Worm (Caenorhabditis elegans) whole organism, young adult: ENCODE measurements around the gene T05H10.4.
A peak's percentile ranks its signal among the peaks of the same experiment; 100 is the strongest.

Experiments
- C06A6.2 ChIP-seq: fragments of 200-800 bp; sonication (Bioruptor generic); conservative IDR thresholded peaks from 2 replicates; pipeline ENCODE4 v1.3.6; 2022; ENCODE audit warnings: missing genetic modification characterization, missing compliant biosample characterization
- F39B2.1 ChIP-seq: fragments of 200-800 bp; sonication (Bioruptor generic); IDR thresholded peaks from 2 replicates; pipeline ENCODE4 v1.3.6; 2022; ENCODE audit warnings: missing genetic modification reagents, missing genetic modification characterization, missing compliant biosample characterization
- K11D2.4 ChIP-seq: fragments of 200-800 bp; sonication (Bioruptor generic); IDR thresholded peaks from 2 replicates; pipeline ENCODE4 v1.3.6; 2022; ENCODE audit warnings: missing genetic modification reagents, missing genetic modification characterization, missing compliant biosample characterization
- Y67H2A.10 ChIP-seq: fragments of 200-800 bp; sonication (Bioruptor generic); conservative IDR thresholded peaks from 2 replicates; pipeline ENCODE4 v1.3.6; 2022; ENCODE audit warnings: missing genetic modification reagents, missing genetic modification characterization, missing compliant biosample characterization
- Y95B8A.8 ChIP-seq: fragments of 200-800 bp; sonication (Bioruptor generic); IDR thresholded peaks from 2 replicates; pipeline ENCODE4 v1.3.6; 2022; ENCODE audit warnings: missing genetic modification reagents, missing genetic modification characterization, missing compliant biosample characterization
- akir-1 ChIP-seq: fragments of 200-800 bp; sonication (Bioruptor generic); optimal IDR thresholded peaks from 2 replicates; lab custom pipeline; 2018; ENCODE audit warnings: mild to moderate bottlenecking, missing genetic modification characterization, moderate library complexity, missing compliant biosample characterization
- ama-1 ChIP-seq, 3 experiments: fragments of 150-350 bp in 1 of 3; sonication (generic microtip) in 2 of 3; optimal IDR thresholded peaks; 2 replicates each; lab custom pipeline; 2014 to 2018; ENCODE audit warnings: missing biosample characterization in 2 of 3, missing genetic modification characterization in 2 of 3, missing genetic modification reagents in 2 of 3
- aptf-2 ChIP-seq: fragments of 200-800 bp; sonication (Bioruptor generic); conservative IDR thresholded peaks from 2 replicates; pipeline ENCODE4 v1.3.6; 2022; ENCODE audit warnings: missing genetic modification reagents, missing genetic modification characterization, missing compliant biosample characterization
- attf-5 ChIP-seq: fragments of 200-800 bp; sonication (Bioruptor generic); optimal IDR thresholded peaks from 2 replicates; lab custom pipeline; 2018; ENCODE audit warnings: mild to moderate bottlenecking, missing genetic modification characterization, missing compliant biosample characterization
- attf-6 ChIP-seq: fragments of 200-800 bp; sonication (Bioruptor generic); IDR thresholded peaks from 2 replicates; pipeline ENCODE4 v1.3.6; 2022; ENCODE audit warnings: missing genetic modification reagents, missing genetic modification characterization, missing compliant biosample characterization
- cebp-2 ChIP-seq: fragments of 200-800 bp; sonication (Bioruptor generic); IDR thresholded peaks from 2 replicates; pipeline ENCODE4 v1.3.6; 2022; ENCODE audit warnings: missing genetic modification characterization, missing compliant biosample characterization
- die-1 ChIP-seq: sonication (generic microtip); optimal IDR thresholded peaks from 2 replicates; lab custom pipeline; 2016; ENCODE audit warnings: missing genotype, mild to moderate bottlenecking, missing genetic modification characterization, missing compliant biosample characterization
- dox-1 ChIP-seq: fragments of 200-800 bp; sonication (Bioruptor generic); IDR thresholded peaks from 2 replicates; pipeline ENCODE4 v1.3.6; 2022; ENCODE audit warnings: missing genetic modification reagents, missing genetic modification characterization, missing compliant biosample characterization
- egl-44 ChIP-seq: fragments of 200-800 bp; sonication (Bioruptor generic); IDR thresholded peaks from 2 replicates; pipeline ENCODE4 v1.3.6; 2022; ENCODE audit warnings: missing genetic modification reagents, missing genetic modification characterization, missing compliant biosample characterization
- ekl-4 ChIP-seq: fragments of 200-800 bp; sonication (Bioruptor generic); IDR thresholded peaks from 2 replicates; pipeline ENCODE4 v1.3.6; 2022; ENCODE audit warnings: missing genetic modification reagents, missing genetic modification characterization, missing compliant biosample characterization
- fkh-3 ChIP-seq: sonication (generic microtip); optimal IDR thresholded peaks from 2 replicates; lab custom pipeline; 2016; ENCODE audit warnings: mild to moderate bottlenecking, missing genetic modification characterization, missing compliant biosample characterization
- gei-17 ChIP-seq: fragments of 200-800 bp; sonication (Bioruptor generic); optimal IDR thresholded peaks from 2 replicates; lab custom pipeline; 2018; ENCODE audit warnings: mild to moderate bottlenecking, missing genetic modification characterization, missing compliant biosample characterization
- hmg-20 ChIP-seq: fragments of 200-800 bp; sonication (Bioruptor generic); IDR thresholded peaks from 2 replicates; pipeline ENCODE4 v1.3.6; 2022; ENCODE audit warnings: missing genetic modification reagents, missing genetic modification characterization, missing compliant biosample characterization
- hsf-1 ChIP-seq: fragments of 200-800 bp; sonication (Bioruptor generic); IDR thresholded peaks from 2 replicates; pipeline ENCODE4 v1.3.6; 2022; ENCODE audit warnings: missing genetic modification reagents, missing genetic modification characterization, missing compliant biosample characterization
- let-526 ChIP-seq: fragments of 200-800 bp; sonication (Bioruptor generic); IDR thresholded peaks from 2 replicates; pipeline ENCODE4 v1.3.6; 2022; ENCODE audit warnings: missing genetic modification reagents, missing genetic modification characterization, missing compliant biosample characterization
- let-607 ChIP-seq, 2 experiments: fragments of 200-800 bp in 1 of 2; sonication (Bioruptor generic) in 1 of 2; sonication (generic microtip) in 1 of 2; optimal IDR thresholded peaks; 2 replicates each; lab custom pipeline; 2016 to 2018; ENCODE audit warnings: mild to moderate bottlenecking in 2 of 2, missing compliant biosample characterization in 2 of 2, missing genetic modification characterization in 2 of 2, moderate library complexity in 2 of 2, missing genotype in 1 of 2
- lin-26 ChIP-seq: fragments of 200-800 bp; sonication (Bioruptor generic); IDR thresholded peaks from 2 replicates; pipeline ENCODE4 v1.3.6; 2022; ENCODE audit warnings: missing genetic modification reagents, missing genetic modification characterization, missing compliant biosample characterization
- lin-35 ChIP-seq, 3 experiments: fragments of 150-350 bp in 2 of 3; sonication (generic microtip) in 1 of 3; optimal IDR thresholded peaks; 2 replicates each; lab custom pipeline; 2014 to 2018; ENCODE audit warnings: missing biosample characterization in 3 of 3, missing genetic modification characterization in 3 of 3, missing genetic modification reagents in 3 of 3
- lin-54 ChIP-seq: fragments of 200-800 bp; sonication (Bioruptor generic); optimal IDR thresholded peaks from 2 replicates; lab custom pipeline; 2018; ENCODE audit warnings: mild to moderate bottlenecking, missing genetic modification characterization, missing compliant biosample characterization
- lir-1 ChIP-seq: fragments of 200-800 bp; sonication (Bioruptor generic); conservative IDR thresholded peaks from 2 replicates; pipeline ENCODE4 v1.3.6; 2022; ENCODE audit warnings: missing genetic modification reagents, missing genetic modification characterization, missing compliant biosample characterization
- madf-8 ChIP-seq: fragments of 200-800 bp; sonication (Bioruptor generic); conservative IDR thresholded peaks from 2 replicates; pipeline ENCODE4 v1.3.6; 2022; ENCODE audit warnings: missing genetic modification reagents, missing genetic modification characterization, missing compliant biosample characterization
- nfyb-1 ChIP-seq: fragments of 200-800 bp; sonication (Bioruptor generic); IDR thresholded peaks from 2 replicates; pipeline ENCODE4 v1.3.6; 2022; ENCODE audit warnings: missing genetic modification reagents, missing genetic modification characterization, missing compliant biosample characterization
- nhr-90 ChIP-seq: sonication (generic microtip); optimal IDR thresholded peaks from 2 replicates; lab custom pipeline; 2016; ENCODE audit warnings: missing genotype, mild to moderate bottlenecking, missing genetic modification characterization, missing compliant biosample characterization
- pbrm-1 ChIP-seq: fragments of 200-800 bp; sonication (Bioruptor generic); IDR thresholded peaks from 2 replicates; pipeline ENCODE4 v1.3.6; 2022; ENCODE audit warnings: missing genetic modification reagents, missing genetic modification characterization, missing compliant biosample characterization
- rec-8 ChIP-seq, 2 experiments: sonication (generic microtip); optimal IDR thresholded peaks; 2 replicates each; lab custom pipeline; 2016; ENCODE audit warnings: mild to moderate bottlenecking in 2 of 2, missing genetic modification characterization in 2 of 2, missing genetic modification reagents in 2 of 2, missing genotype in 2 of 2, missing biosample characterization in 1 of 2, missing compliant biosample characterization in 1 of 2, moderate library complexity in 1 of 2
- snpc-3.4 ChIP-seq: sonication (generic microtip); optimal IDR thresholded peaks from 2 replicates; lab custom pipeline; 2017; ENCODE audit warnings: missing genetic modification characterization, mild to moderate bottlenecking, missing compliant biosample characterization, antibody characterized with exemption, moderate library complexity, missing genotype, missing genetic modification reagents
- snpc-4 ChIP-seq, 5 experiments: fragments of 150-350 bp in 1 of 5; sonication (generic microtip) in 4 of 5; optimal IDR thresholded peaks; 2 replicates each; lab custom pipeline; 2014 to 2018; ENCODE audit warnings: missing genetic modification characterization in 5 of 5, missing biosample characterization in 3 of 5, antibody characterized with exemption in 2 of 5, mild to moderate bottlenecking in 2 of 5, missing compliant biosample characterization in 2 of 5, missing genotype in 2 of 5, moderate library complexity in 2 of 5, missing genetic modification reagents in 1 of 5
- somi-1 ChIP-seq: fragments of 200-800 bp; sonication (Bioruptor generic); optimal IDR thresholded peaks from 2 replicates; lab custom pipeline; 2018; ENCODE audit warnings: mild to moderate bottlenecking, missing genetic modification characterization, missing compliant biosample characterization
- tbp1 ChIP-seq: fragments of 200-800 bp; sonication (Bioruptor generic); optimal IDR thresholded peaks from 2 replicates; lab custom pipeline; 2018; ENCODE audit warnings: mild to moderate bottlenecking, missing genetic modification characterization, missing compliant biosample characterization
- unc-62 ChIP-seq: fragments of 150-350 bp; optimal IDR thresholded peaks from 2 replicates; lab custom pipeline; 2014; ENCODE audit warnings: missing biosample characterization, missing genetic modification reagents, missing genetic modification characterization
- ztf-26 ChIP-seq: sonication (generic microtip); optimal IDR thresholded peaks from 2 replicates; lab custom pipeline; 2017; ENCODE audit warnings: missing genetic modification characterization, missing compliant biosample characterization
- ztf-3 ChIP-seq: fragments of 200-800 bp; sonication (Bioruptor generic); optimal IDR thresholded peaks from 2 replicates; lab custom pipeline; 2018; ENCODE audit warnings: mild to moderate bottlenecking, missing genetic modification characterization, missing compliant biosample characterization

The T05H10.4 gene

ce11 chrII:8016761-8017160, 36.2 kb upstream of the T05H10.4 start (continued):
- no peak for TF ChIP-seq snpc-4 (GFP tag; optimal IDR thresholded peaks at IDR 0.05; lab: Kevin White, UChicago)
- TF ChIP-seq snpc-4 (tag; optimal IDR thresholded peaks at IDR 0.05; lab: Kevin White, UChicago) = peak in 1 of 4 experiments; percentile 6
- TF ChIP-seq ama-1 (optimal IDR thresholded peaks at IDR 0.05; lab: Kevin White, UChicago) = peak; percentile 5
- no peak for TF ChIP-seq ama-1 (GFP tag; optimal IDR thresholded peaks at IDR 0.05; lab: Kevin White, UChicago)
- peak; percentile 49 for TF ChIP-seq die-1 (tag; lab: Kevin White, UChicago)
- TF ChIP-seq K11D2.4 = peak; percentile 57; the same call in 1 of the 2 replicates
- TF ChIP-seq tbp1 (GFP tag; lab: Kevin White, UChicago) = peak; percentile 55
- peak; percentile 55; the same call in 1 of the 2 replicates for TF ChIP-seq nfyb-1 (GFP tag; lab: Robert Waterston, UW)
- peak; percentile 76 for TF ChIP-seq C06A6.2 (GFP tag; lab: Robert Waterston, UW)
- no peak for TF ChIP-seq attf-6
- TF ChIP-seq F39B2.1 (GFP tag; lab: Robert Waterston, UW) = no peak
- no peak for TF ChIP-seq fkh-3
- peak; percentile 22 for TF ChIP-seq nhr-90 (tag; lab: Kevin White, UChicago)
- 0 out of 2 replicates have a peak, but pooled peaks have one; percentile 4 for TF ChIP-seq dox-1 (GFP tag; lab: Robert Waterston, UW)
- TF ChIP-seq snpc-3.4 (tag; lab: Kevin White, UChicago) = peak; percentile 6
- TF ChIP-seq gei-17 (GFP tag; lab: Kevin White, UChicago) = peak; percentile 5
- peak in 1 of 3 experiments; percentile 28 for TF ChIP-seq lin-35 (GFP tag; optimal IDR thresholded peaks at IDR 0.05; lab: Kevin White, UChicago)
- peak; percentile 28 for TF ChIP-seq akir-1 (GFP tag; lab: Kevin White, UChicago)
- TF ChIP-seq rec-8 (tag; optimal IDR thresholded peaks at IDR 0.05; lab: Kevin White, UChicago) = no peak
- TF ChIP-seq lir-1 = 0 out of 2 replicates have a peak, but pooled peaks have one; percentile 60
- peak; percentile 68 for TF ChIP-seq attf-5 (GFP tag; lab: Kevin White, UChicago)
- TF ChIP-seq pbrm-1 (GFP tag; lab: Robert Waterston, UW) = 0 out of 2 replicates have a peak, but pooled peaks have one; percentile 30
- 0 out of 2 replicates have a peak, but pooled peaks have one; percentile 55 for TF ChIP-seq cebp-2
- peak; percentile 90 for TF ChIP-seq somi-1 (GFP tag; lab: Kevin White, UChicago)
- no peak for TF ChIP-seq Y95B8A.8 (GFP tag; lab: Robert Waterston, UW)
- peak; percentile 51; the same call in 1 of the 2 replicates for TF ChIP-seq Y67H2A.10
- TF ChIP-seq madf-8 (GFP tag; lab: Robert Waterston, UW) = no peak
- peak; percentile 71 for TF ChIP-seq ztf-26 (tag; lab: Kevin White, UChicago)
- TF ChIP-seq egl-44 (GFP tag; lab: Robert Waterston, UW) = 0 out of 2 replicates have a peak, but pooled peaks have one; percentile 33
- no peak for TF ChIP-seq hmg-20
- peak; percentile 60; the same call in 1 of the 2 replicates for TF ChIP-seq ekl-4 (GFP tag; lab: Robert Waterston, UW)
- TF ChIP-seq ztf-3 (GFP tag; lab: Kevin White, UChicago) = peak; percentile 40
- peak; percentile 45 for TF ChIP-seq unc-62
- TF ChIP-seq let-526 (GFP tag; lab: Robert Waterston, UW) = 0 out of 2 replicates have a peak, but pooled peaks have one; percentile 21
- TF ChIP-seq hsf-1 (GFP tag; lab: Robert Waterston, UW) = peak; percentile 38; the same call in 1 of the 2 replicates
- TF ChIP-seq lin-26 (GFP tag; lab: Robert Waterston, UW) = peak; percentile 70; the same call in 1 of the 2 replicates
- TF ChIP-seq aptf-2 (GFP tag; lab: Robert Waterston, UW) = no peak
- peak; percentile 53 for TF ChIP-seq lin-54 (GFP tag; lab: Kevin White, UChicago)
- TF ChIP-seq let-607 (tag; optimal IDR thresholded peaks at IDR 0.05; lab: Kevin White, UChicago) = peak in 1 of 2 experiments; percentile 39
